Worm (Caenorhabditis elegans) whole organism, late embryonic: ENCODE data around the gene T01G5.8.

Source experiments
- ceh-14 ChIP-seq: sonication (generic microtip); optimal IDR thresholded peaks from 2 replicates; lab custom pipeline; 2016; ENCODE audit warnings: missing genotype, missing genetic modification characterization, missing compliant biosample characterization
- fax-1 ChIP-seq: sonication (generic microtip); optimal IDR thresholded peaks from 2 replicates; lab custom pipeline; 2016; ENCODE audit warnings: missing genotype, missing genetic modification characterization, missing compliant biosample characterization
- odd-2 ChIP-seq: sonication (generic microtip); optimal IDR thresholded peaks from 2 replicates; lab custom pipeline; 2017; ENCODE audit warnings: antibody characterized with exemption, mild to moderate bottlenecking, missing genetic modification characterization, missing compliant biosample characterization
- pqm-1 ChIP-seq: sonication (generic microtip); optimal IDR thresholded peaks from 2 replicates; lab custom pipeline; 2016; ENCODE audit warnings: missing genetic modification characterization, missing compliant biosample characterization

DNA sequence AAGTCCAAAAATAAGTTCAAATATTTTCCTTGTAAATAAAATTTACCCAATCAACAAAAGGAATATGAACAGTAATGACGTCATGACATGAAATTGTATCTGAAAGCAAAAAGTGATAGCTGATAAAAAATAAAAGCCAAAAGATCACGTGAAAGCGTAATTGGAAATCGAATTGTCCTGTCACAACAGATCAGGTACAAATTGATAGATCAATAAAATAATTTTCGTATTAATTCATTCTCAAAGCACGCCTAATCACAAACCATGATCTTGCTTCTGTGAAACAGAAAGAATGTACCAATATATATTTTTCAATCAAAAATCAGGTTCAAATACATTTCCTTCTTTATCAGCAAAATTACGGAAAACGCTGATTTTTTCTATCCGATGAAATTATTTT is 3.4 kb downstream of the T01G5.8 start, which contains the start of gene flor-1:
- TF ChIP-seq fax-1 (tag; lab: Kevin White, UChicago) (no peak), pqm-1 (tag; lab: Kevin White, UChicago) (no peak), ceh-14 (tag; lab: Kevin White, UChicago) (no peak), odd-2 (tag; lab: Kevin White, UChicago) (no peak)
